Fruit fly (Drosophila melanogaster): ENCODE data around the gene Edc3.

DNA sequence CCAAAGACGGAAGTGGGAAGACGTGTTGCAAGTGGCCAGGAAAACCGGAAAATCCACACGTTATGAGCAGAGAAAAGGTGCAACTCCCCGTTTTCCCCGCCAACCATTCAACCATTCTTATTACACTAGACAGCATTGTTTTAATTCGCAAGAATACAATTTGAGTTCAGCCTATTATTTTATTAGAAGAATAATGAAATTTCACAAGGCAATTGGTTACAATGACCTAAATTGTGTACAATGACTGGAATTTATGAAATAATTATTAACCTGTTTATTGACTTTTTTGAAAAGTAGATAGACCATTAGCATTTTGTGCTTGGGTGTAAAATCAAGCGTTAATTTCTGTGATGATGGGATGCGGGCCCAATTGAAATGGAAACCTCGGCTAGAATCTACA, 25.1 kb downstream of the Edc3 start:
- no peak for TF ChIP-seq Abd-B (GFP tag; optimal IDR thresholded peaks at IDR 0.05)
- TF ChIP-seq GATAd (GFP tag; optimal IDR thresholded peaks at IDR 0.05), result no peak
- no peak for TF ChIP-seq Dfd (GFP tag; optimal IDR thresholded peaks at IDR 0.05)
- TF ChIP-seq h (GFP tag; optimal IDR thresholded peaks at IDR 0.05), result no peak
- no peak for TF ChIP-seq CrebA (GFP tag; optimal IDR thresholded peaks at IDR 0.05; ENCODE audit: borderline replicate concordance)
- TF ChIP-seq CG9705 (GFP tag; optimal IDR thresholded peaks at IDR 0.05), result no peak
- TF ChIP-seq Jra (GFP tag; optimal IDR thresholded peaks at IDR 0.05), result no peak
- TF ChIP-seq br (GFP tag; optimal IDR thresholded peaks at IDR 0.05), result no peak
- TF ChIP-seq Sp1 (GFP tag; optimal IDR thresholded peaks at IDR 0.05), result no peak
- no peak for TF ChIP-seq Myc (optimal IDR thresholded peaks at IDR 0.05)
- TF ChIP-seq Hr78 (GFP tag; optimal IDR thresholded peaks at IDR 0.05), result no peak
- no peak for TF ChIP-seq tai (GFP tag; optimal IDR thresholded peaks at IDR 0.05)
- TF ChIP-seq pan (optimal IDR thresholded peaks at IDR 0.05), result no peak

Measured in whole organism, wandering third instar larva.